Fruit fly (Drosophila melanogaster) Kc167 (cell line): Measurements from ENCODE around the gene CG1635.

Experiments
- Sin3A ChIP-seq: fragments of >200 bp; optimal IDR thresholded peaks from 2 replicates; lab custom pipeline; 2018; ENCODE audit warnings: missing external identifiers
- ttk ChIP-seq: sonication (Bioruptor generic); optimal IDR thresholded peaks from 2 replicates; lab custom pipeline; 2017; ENCODE audit warnings: missing external identifiers

DNA sequence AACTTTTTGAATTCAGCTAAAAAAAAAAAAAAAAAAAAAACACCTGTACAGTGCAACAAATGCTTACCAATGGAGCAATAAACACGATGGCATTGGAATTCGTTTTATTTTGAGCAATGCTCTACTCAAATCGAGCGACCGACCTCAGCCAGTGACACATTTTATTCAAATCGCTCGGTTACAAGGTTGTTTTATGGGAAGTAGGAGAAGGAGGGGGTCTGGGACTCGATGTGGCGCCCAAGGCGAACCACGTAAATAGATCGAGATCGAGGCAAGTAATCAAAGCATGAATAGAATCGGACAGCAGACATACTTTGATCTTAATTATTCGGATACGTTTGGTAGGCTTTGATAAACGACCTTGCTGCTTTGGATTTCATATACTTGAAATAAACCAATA lies 14.8 kb downstream of the CG1635 start:
- TF ChIP-seq ttk (lab: Kevin White, UChicago) (no peak), Sin3A (lab: Kevin White, UChicago) (no peak)
